Worm (Caenorhabditis elegans) whole organism, L4 larva: ENCODE data around the gene srlf-3.

Source experiments
- D1046.2 ChIP-seq: fragments of 200-800 bp; sonication (Bioruptor generic); IDR thresholded peaks from 2 replicates; pipeline ENCODE4 v1.3.6; 2022; ENCODE audit warnings: missing genetic modification characterization, missing compliant biosample characterization
- F10B5.3 ChIP-seq: sonication (generic microtip); optimal IDR thresholded peaks from 2 replicates; lab custom pipeline; 2016; ENCODE audit warnings: mild to moderate bottlenecking, missing genetic modification characterization, missing compliant biosample characterization
- F37D6.2 ChIP-seq: sonication (generic microtip); optimal IDR thresholded peaks from 2 replicates; lab custom pipeline; 2016; ENCODE audit warnings: mild to moderate bottlenecking, missing genetic modification characterization, missing compliant biosample characterization
- T20F7.1 ChIP-seq: fragments of 200-800 bp; sonication (Bioruptor generic); optimal IDR thresholded peaks from 2 replicates; lab custom pipeline; 2018; ENCODE audit warnings: mild to moderate bottlenecking, missing genetic modification characterization, missing compliant biosample characterization
- Y105C5A.15 ChIP-seq: fragments of 200-800 bp; sonication (Bioruptor generic); IDR thresholded peaks from 2 replicates; pipeline ENCODE4 v1.3.6; 2022; ENCODE audit warnings: missing genetic modification characterization, missing compliant biosample characterization
- Y48G9A.11 ChIP-seq: fragments of 200-800 bp; sonication (Bioruptor generic); IDR thresholded peaks from 2 replicates; pipeline ENCODE4 v1.3.6; 2022; ENCODE audit warnings: missing genetic modification reagents, missing genetic modification characterization, missing compliant biosample characterization
- Y5F2A.4 ChIP-seq: fragments of 200-800 bp; sonication (Bioruptor generic); optimal IDR thresholded peaks from 2 replicates; lab custom pipeline; 2018; ENCODE audit warnings: mild to moderate bottlenecking, missing genetic modification characterization, missing compliant biosample characterization
- Y75B8A.6 ChIP-seq: fragments of 200-800 bp; sonication (Bioruptor generic); IDR thresholded peaks from 2 replicates; pipeline ENCODE4 v1.3.6; 2022; ENCODE audit warnings: missing genetic modification reagents, missing genetic modification characterization, missing compliant biosample characterization
- ZK546.5 ChIP-seq, 2 experiments: sonication (generic microtip); optimal IDR thresholded peaks; 2 replicates each; lab custom pipeline; 2017; ENCODE audit warnings: missing biosample characterization in 2 of 2, missing genetic modification characterization in 2 of 2
- aha-1 ChIP-seq: fragments of 150-350 bp; peaks from one replicate; lab custom pipeline; 2014; ENCODE audit warnings: missing biosample characterization, missing genetic modification characterization
- attf-4 ChIP-seq: sonication (generic microtip); optimal IDR thresholded peaks from 3 replicates; lab custom pipeline; 2017; ENCODE audit warnings: missing biosample characterization, missing genetic modification characterization
- ceh-20 ChIP-seq: fragments of 200-800 bp; sonication (Bioruptor generic); IDR thresholded peaks from 2 replicates; pipeline ENCODE4 v1.3.6; 2022; ENCODE audit warnings: missing genetic modification reagents, missing genetic modification characterization, missing compliant biosample characterization
- ceh-62 ChIP-seq: sonication (generic microtip); optimal IDR thresholded peaks from 2 replicates; lab custom pipeline; 2017; ENCODE audit warnings: missing biosample characterization, missing genetic modification characterization
- ces-1 ChIP-seq: fragments of 150-350 bp; sonication (generic microtip); optimal IDR thresholded peaks from 4 replicates; lab custom pipeline; 2014; ENCODE audit warnings: missing biosample characterization, missing genetic modification reagents, missing genetic modification characterization
- daf-19 ChIP-seq: fragments of 200-800 bp; sonication (Bioruptor generic); conservative IDR thresholded peaks from 2 replicates; pipeline ENCODE4 v1.3.6; 2022; ENCODE audit warnings: missing genetic modification characterization, missing compliant biosample characterization
- daf-8 ChIP-seq: fragments of 200-800 bp; sonication (Bioruptor generic); IDR thresholded peaks from 2 replicates; pipeline ENCODE4 v1.3.6; 2022; ENCODE audit warnings: missing genetic modification characterization, missing compliant biosample characterization
- dpl-1 ChIP-seq: fragments of 150-350 bp; optimal IDR thresholded peaks from 2 replicates; lab custom pipeline; 2014; ENCODE audit warnings: missing biosample characterization, missing genetic modification reagents, missing genetic modification characterization
- dve-1 ChIP-seq: sonication (generic microtip); optimal IDR thresholded peaks from 2 replicates; lab custom pipeline; 2017; ENCODE audit warnings: antibody characterized with exemption, mild to moderate bottlenecking, missing genetic modification characterization, missing compliant biosample characterization; ENCODE audit not compliant: insufficient read depth
- egl-43 ChIP-seq: fragments of 200-800 bp; sonication (Bioruptor generic); IDR thresholded peaks from 2 replicates; pipeline ENCODE4 v1.3.6; 2022; ENCODE audit warnings: missing genetic modification reagents, missing genetic modification characterization, missing compliant biosample characterization
- fos-1 ChIP-seq: fragments of 150-350 bp; optimal IDR thresholded peaks from 2 replicates; lab custom pipeline; 2014; ENCODE audit warnings: missing biosample characterization, missing genetic modification characterization
- hlh-11 ChIP-seq: fragments of 200-800 bp; sonication (Bioruptor generic); optimal IDR thresholded peaks from 2 replicates; lab custom pipeline; 2018; ENCODE audit warnings: mild to moderate bottlenecking, missing genetic modification characterization, missing compliant biosample characterization
- lin-1 ChIP-seq: fragments of 200-800 bp; sonication (Bioruptor generic); IDR thresholded peaks from 2 replicates; pipeline ENCODE4 v1.3.6; 2022; ENCODE audit warnings: missing genetic modification reagents, missing genetic modification characterization, missing compliant biosample characterization
- lin-13 ChIP-seq: fragments of 150-350 bp; optimal IDR thresholded peaks from 2 replicates; lab custom pipeline; 2014; ENCODE audit warnings: missing biosample characterization, missing genetic modification reagents, missing genetic modification characterization
- lin-29 ChIP-seq: fragments of 200-800 bp; sonication (Bioruptor generic); IDR thresholded peaks from 2 replicates; pipeline ENCODE4 v1.3.6; 2022; ENCODE audit warnings: missing genetic modification reagents, missing genetic modification characterization, missing compliant biosample characterization
- lsy-2 ChIP-seq, 2 experiments: fragments of 150-350 bp in 1 of 2; sonication (generic microtip) in 1 of 2; optimal IDR thresholded peaks; 2 replicates each; lab custom pipeline; 2014 to 2017; ENCODE audit warnings: missing biosample characterization in 2 of 2, missing genetic modification characterization in 2 of 2
- madf-9 ChIP-seq: fragments of 200-800 bp; sonication (Bioruptor generic); conservative IDR thresholded peaks from 2 replicates; pipeline ENCODE4 v1.3.6; 2022; ENCODE audit warnings: missing genetic modification reagents, missing genetic modification characterization, missing compliant biosample characterization
- mdt-29 ChIP-seq: fragments of 200-800 bp; sonication (Bioruptor generic); IDR thresholded peaks from 2 replicates; pipeline ENCODE4 v1.3.6; 2022; ENCODE audit warnings: missing genetic modification reagents, missing genetic modification characterization, missing compliant biosample characterization
- mep-1 ChIP-seq: fragments of 150-350 bp; sonication (generic microtip); optimal IDR thresholded peaks from 3 replicates; lab custom pipeline; 2014; ENCODE audit warnings: missing biosample characterization, missing genetic modification characterization
- mxl-3 ChIP-seq: fragments of 200-800 bp; sonication (Bioruptor generic); optimal IDR thresholded peaks from 2 replicates; lab custom pipeline; 2018; ENCODE audit warnings: mild to moderate bottlenecking, missing genetic modification characterization, missing compliant biosample characterization
- nhr-10 ChIP-seq: fragments of 150-350 bp; optimal IDR thresholded peaks from 2 replicates; lab custom pipeline; 2014; ENCODE audit warnings: missing biosample characterization, missing genetic modification characterization
- nhr-102 ChIP-seq: sonication (generic microtip); optimal IDR thresholded peaks from 2 replicates; lab custom pipeline; 2016; ENCODE audit warnings: mild to moderate bottlenecking, missing genetic modification characterization, moderate library complexity, missing compliant biosample characterization
- nhr-11 ChIP-seq: fragments of 150-350 bp; optimal IDR thresholded peaks from 2 replicates; lab custom pipeline; 2014; ENCODE audit warnings: missing biosample characterization, missing genetic modification characterization
- nhr-6 ChIP-seq: fragments of 150-350 bp; optimal IDR thresholded peaks from 2 replicates; lab custom pipeline; 2014; ENCODE audit warnings: missing biosample characterization, missing genetic modification characterization
- nhr-76 ChIP-seq: fragments of 150-350 bp; optimal IDR thresholded peaks from 2 replicates; lab custom pipeline; 2014; ENCODE audit warnings: missing biosample characterization, missing genetic modification characterization
- nhr-77 ChIP-seq: fragments of 150-350 bp; optimal IDR thresholded peaks from 2 replicates; lab custom pipeline; 2014; ENCODE audit warnings: missing biosample characterization, missing genetic modification characterization
- php-3 ChIP-seq: fragments of 200-800 bp; sonication (Bioruptor generic); IDR thresholded peaks from 2 replicates; pipeline ENCODE4 v1.3.6; 2022; ENCODE audit warnings: missing genetic modification reagents, missing genetic modification characterization, missing compliant biosample characterization
- pqm-1 ChIP-seq: sonication (generic microtip); optimal IDR thresholded peaks from 2 replicates; lab custom pipeline; 2017; ENCODE audit warnings: missing biosample characterization, missing genetic modification characterization
- sdz-12 ChIP-seq: fragments of 200-800 bp; sonication (Bioruptor generic); optimal IDR thresholded peaks from 2 replicates; lab custom pipeline; 2018; ENCODE audit warnings: mild to moderate bottlenecking, missing genetic modification characterization, missing compliant biosample characterization
- set-16 ChIP-seq: fragments of 200-800 bp; sonication (Bioruptor generic); IDR thresholded peaks from 2 replicates; pipeline ENCODE4 v1.3.6; 2022; ENCODE audit warnings: missing genetic modification reagents, missing genetic modification characterization, missing compliant biosample characterization
- tag-97 ChIP-seq: fragments of 200-800 bp; sonication (Bioruptor generic); IDR thresholded peaks from 2 replicates; pipeline ENCODE4 v1.3.6; 2022; ENCODE audit warnings: missing genetic modification characterization, missing compliant biosample characterization
- tra-1 ChIP-seq: fragments of 200-800 bp; sonication (Bioruptor generic); IDR thresholded peaks from 2 replicates; pipeline ENCODE4 v1.3.6; 2022; ENCODE audit warnings: missing genetic modification reagents, missing genetic modification characterization, missing compliant biosample characterization
- unc-130 ChIP-seq: sonication (generic microtip); optimal IDR thresholded peaks from 2 replicates; lab custom pipeline; 2016; ENCODE audit warnings: missing genetic modification reagents, missing genetic modification characterization, missing compliant biosample characterization
- unc-62 ChIP-seq, 3 experiments: fragments of 150-350 bp in 1 of 3; sonication (generic microtip); optimal IDR thresholded peaks in 2 of 3; peaks in 1 of 3; 1 replicate in 1 of 3; 2 replicates in 2 of 3; lab custom pipeline; 2014 to 2017; ENCODE audit warnings: missing biosample characterization in 3 of 3, missing genetic modification characterization in 3 of 3, missing genetic modification reagents in 3 of 3, missing genotype in 1 of 3
- zfp-3 ChIP-seq: fragments of 200-800 bp; sonication (Bioruptor generic); conservative IDR thresholded peaks from 2 replicates; pipeline ENCODE4 v1.3.6; 2022; ENCODE audit warnings: missing genetic modification reagents, missing genetic modification characterization, missing compliant biosample characterization
- ztf-11 ChIP-seq: fragments of 150-350 bp; optimal IDR thresholded peaks from 2 replicates; lab custom pipeline; 2014; ENCODE audit warnings: missing biosample characterization, missing genetic modification characterization

Gene srlf-3

ce11 chrIV:8487183-8487582 is at the start of gene srlf-3:
srlf-3 (plus strand) TSS chrIV:8487483.
- TF ChIP-seq unc-62 (GFP tag; optimal IDR thresholded peaks at IDR 0.05 in 1 of 2; lab: Kevin White, UChicago) (no peak), unc-62 (tag; optimal IDR thresholded peaks at IDR 0.05; lab: Kevin White, UChicago) (no peak), aha-1 (tag; lab: Kevin White, UChicago) (peak; percentile 54)

ce11 chrIV:8446904-8447303 is 40.4 kb upstream of the srlf-3 start, which contains the start of gene T01B11.1:
T01B11.1 (plus strand) TSS chrIV:8447204.
- TF ChIP-seq attf-4 (tag; lab: Kevin White, UChicago): no peak
- no peak for TF ChIP-seq nhr-77 (tag; lab: Kevin White, UChicago)
- no peak for TF ChIP-seq unc-130 (GFP tag; lab: Kevin White, UChicago)
- no peak for TF ChIP-seq mep-1 (tag; lab: Kevin White, UChicago)
- no peak for TF ChIP-seq ceh-62 (tag; lab: Kevin White, UChicago)
- no peak for TF ChIP-seq Y48G9A.11 (GFP tag; lab: Robert Waterston, UW)
- TF ChIP-seq daf-8 (GFP tag; lab: Robert Waterston, UW): no peak
- no peak for TF ChIP-seq F37D6.2 (tag; lab: Kevin White, UChicago)
- TF ChIP-seq mxl-3: no peak
- no peak for TF ChIP-seq nhr-11 (tag; lab: Kevin White, UChicago)
- TF ChIP-seq nhr-6 (tag; lab: Kevin White, UChicago): no peak
- no peak for TF ChIP-seq fos-1 (tag; lab: Kevin White, UChicago)
- TF ChIP-seq lin-13 (GFP tag; lab: Kevin White, UChicago): no peak
- no peak for TF ChIP-seq ZK546.5 (tag; optimal IDR thresholded peaks at IDR 0.05; lab: Kevin White, UChicago)
- TF ChIP-seq D1046.2 (GFP tag; lab: Robert Waterston, UW): no peak
- TF ChIP-seq aha-1 (tag; lab: Kevin White, UChicago): no peak
- no peak for TF ChIP-seq dpl-1 (GFP tag; lab: Kevin White, UChicago)
- TF ChIP-seq tag-97 (GFP tag; lab: Robert Waterston, UW): no peak
- TF ChIP-seq, all 104 proteins: peak for 0

DNA sequence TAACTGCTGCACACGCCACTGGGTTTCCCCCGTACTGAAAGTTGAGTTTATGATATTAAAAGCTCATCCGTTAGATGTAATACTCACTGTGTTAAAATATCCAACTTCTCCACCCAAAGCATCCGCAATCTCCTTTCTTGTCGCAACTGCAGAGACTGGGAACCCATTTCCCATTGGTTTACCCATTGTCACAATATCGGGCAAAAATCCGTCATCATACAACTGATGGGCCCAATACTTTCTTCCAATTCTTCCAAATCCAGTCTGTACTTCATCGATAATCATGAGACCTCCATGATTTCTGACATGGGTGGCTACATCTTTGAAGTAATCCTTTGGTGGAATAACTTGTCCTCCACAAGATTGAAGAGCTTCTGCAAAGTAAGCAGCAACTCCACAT is 37.4 kb upstream of the srlf-3 start:
- TF ChIP-seq Y5F2A.4 (GFP tag; lab: Kevin White, UChicago): no peak
- TF ChIP-seq aha-1 (tag; lab: Kevin White, UChicago): peak; percentile 98
- TF ChIP-seq, all 104 proteins: peak for 1

- TF ChIP-seq Y75B8A.6 (GFP tag; lab: Robert Waterston, UW) (no peak), egl-43 (no peak), lin-29 (GFP tag; lab: Robert Waterston, UW) (no peak), T20F7.1 (GFP tag; lab: Kevin White, UChicago) (no peak), Y5F2A.4 (GFP tag; lab: Kevin White, UChicago) (no peak), F10B5.3 (tag; lab: Kevin White, UChicago) (no peak), ceh-20 (GFP tag; lab: Robert Waterston, UW) (no peak), nhr-102 (no peak), D1046.2 (GFP tag; lab: Robert Waterston, UW) (no peak), zfp-3 (GFP tag; lab: Robert Waterston, UW) (no peak), attf-4 (tag; lab: Kevin White, UChicago) (no peak), hlh-11 (peak; percentile 59), nhr-77 (tag; lab: Kevin White, UChicago) (peak; percentile 8), pqm-1 (tag; lab: Kevin White, UChicago) (peak; percentile 96), nhr-76 (tag; lab: Kevin White, UChicago) (no peak), Y105C5A.15 (no peak), set-16 (GFP tag; lab: Robert Waterston, UW) (no peak), daf-19 (GFP tag; lab: Robert Waterston, UW) (no peak), sdz-12 (no peak), lsy-2 (tag; optimal IDR thresholded peaks at IDR 0.05; lab: Kevin White, UChicago) (peak in 1 of 2 experiments; percentile 22), ces-1 (GFP tag; lab: Kevin White, UChicago) (no peak), ceh-62 (tag; lab: Kevin White, UChicago) (no peak), lin-1 (no peak), nhr-10 (tag; lab: Kevin White, UChicago) (no peak), dve-1 (tag; lab: Kevin White, UChicago) (peak; percentile 81), mxl-3 (peak; percentile 78), mdt-29 (GFP tag; lab: Robert Waterston, UW) (no peak), php-3 (GFP tag; lab: Robert Waterston, UW) (no peak), madf-9 (GFP tag; lab: Robert Waterston, UW) (no peak), tra-1 (GFP tag; lab: Robert Waterston, UW) (no peak), ztf-11 (tag; lab: Kevin White, UChicago) (no peak)
These were observed 36.7 kb upstream of the srlf-3 start for ce11 chrIV:8450534-8450933.
